Worm (Caenorhabditis elegans) whole organism, mixed stage, embryonic: ENCODE measurements around the gene Y60C6A.2.

ENCODE experiments used
- ceh-39 ChIP-seq: fragments of 150-350 bp; optimal IDR thresholded peaks from 2 replicates; lab custom pipeline; 2014; ENCODE audit warnings: missing biosample characterization, missing genetic modification characterization
- lin-13 ChIP-seq: fragments of 150-350 bp; optimal IDR thresholded peaks from 2 replicates; lab custom pipeline; 2014; ENCODE audit warnings: missing biosample characterization, missing genetic modification characterization
- lsy-2 ChIP-seq: fragments of 150-350 bp; optimal IDR thresholded peaks from 2 replicates; lab custom pipeline; 2014; ENCODE audit warnings: missing biosample characterization, missing genetic modification characterization
- nhr-237 ChIP-seq: fragments of 150-350 bp; optimal IDR thresholded peaks from 2 replicates; lab custom pipeline; 2014; ENCODE audit warnings: missing biosample characterization, missing genetic modification characterization
- nhr-76 ChIP-seq: sonication (generic microtip); optimal IDR thresholded peaks from 2 replicates; lab custom pipeline; 2017; ENCODE audit warnings: missing biosample characterization, missing genetic modification characterization
- pha-4 ChIP-seq: fragments of 150-350 bp; optimal IDR thresholded peaks from 2 replicates; lab custom pipeline; 2018; ENCODE audit warnings: missing biosample characterization, missing genetic modification reagents, missing genetic modification characterization

- no peak for TF ChIP-seq pha-4
- TF ChIP-seq lsy-2 (tag; lab: Kevin White, UChicago): no peak
- TF ChIP-seq lin-13 (tag; lab: Kevin White, UChicago): no peak
- TF ChIP-seq nhr-76 (tag; lab: Kevin White, UChicago): no peak
- TF ChIP-seq nhr-237 (tag; lab: Kevin White, UChicago): no peak
- no peak for TF ChIP-seq ceh-39 (tag; lab: Kevin White, UChicago)
Observed at ce11 chrV:4754684-4755211, 30.5 kb downstream of the Y60C6A.2 start.
